Fruit fly (Drosophila melanogaster) Kc167 (cell line): Measurements from ENCODE around the gene CG17141.

Experiments used
- Sin3A ChIP-seq: fragments of >200 bp; optimal IDR thresholded peaks from 2 replicates; lab custom pipeline; 2018; ENCODE audit warnings: missing external identifiers
- h ChIP-seq: fragments of >200 bp; optimal IDR thresholded peaks from 3 replicates; lab custom pipeline; 2018; ENCODE audit warnings: missing external identifiers
- psq ChIP-seq: fragments of >200 bp; optimal IDR thresholded peaks from 2 replicates; lab custom pipeline; 2017; ENCODE audit warnings: missing external identifiers

DNA sequence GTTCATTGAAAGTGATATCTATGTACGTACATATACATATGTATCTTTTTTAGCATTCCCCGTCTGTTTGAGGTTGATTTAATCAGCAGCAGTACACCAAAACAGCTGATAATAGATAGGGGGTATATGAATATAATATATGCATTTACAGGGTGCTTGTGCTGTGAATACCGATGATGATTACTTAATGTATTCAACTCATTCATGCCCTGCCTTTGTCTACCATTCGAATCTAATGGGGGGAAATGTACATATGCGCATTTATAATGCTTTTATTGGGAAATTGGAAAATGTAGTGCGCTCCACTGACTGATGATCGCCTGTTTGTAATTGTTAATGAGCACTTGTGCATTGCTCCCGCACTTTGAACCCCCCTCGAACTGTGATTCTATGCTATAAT, 32.7 kb upstream of the CG17141 start:
- no peak for TF ChIP-seq h (lab: Kevin White, UChicago)
- TF ChIP-seq psq (lab: Kevin White, UChicago): no peak
- TF ChIP-seq Sin3A: no peak
